Fruit fly (Drosophila melanogaster): ENCODE data around the gene CG2224.

- no peak for TF ChIP-seq psq (optimal IDR thresholded peaks at IDR 0.05)
- peak; percentile 19 for TF ChIP-seq pan (optimal IDR thresholded peaks at IDR 0.05)
- TF ChIP-seq usp (GFP tag; optimal IDR thresholded peaks at IDR 0.05), result no peak
- TF ChIP-seq CG8478 (optimal IDR thresholded peaks at IDR 0.05), result no peak
Measured at dm6 chr3R:30475910-30476309, 16.8 kb upstream of the CG2224 start.
